Worm (Caenorhabditis elegans): ENCODE data around the gene Y25C1A.14.

Gene Y25C1A.14

DNA sequence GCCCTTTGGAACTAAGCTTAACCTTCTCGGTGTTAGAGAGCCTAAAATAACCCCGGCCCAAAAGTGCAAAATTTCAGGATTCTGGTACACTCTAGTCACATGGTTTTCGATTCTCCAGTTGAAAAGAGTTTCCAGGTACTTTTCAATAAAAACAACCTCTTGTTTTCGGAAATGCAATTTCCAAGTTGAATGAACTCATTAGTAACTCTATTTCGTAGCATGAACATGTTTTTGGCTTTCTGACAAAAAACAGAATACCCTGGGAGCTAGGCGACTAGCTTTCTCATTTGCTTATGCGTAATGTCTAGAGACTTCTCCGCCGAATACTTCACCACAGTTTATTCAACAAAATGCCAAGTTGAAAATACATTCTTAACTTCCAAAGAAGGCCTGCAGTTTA, 26.4 kb upstream of the Y25C1A.14 start, which contains the start of gene srh-71:
Gene srh-71 (plus strand): TSS at position 301 of the 400 bp plus-strand sequence.
- TF ChIP-seq ceh-36 (tag; optimal IDR thresholded peaks at IDR 0.05) (no peak), hmg-4 (GFP tag; optimal IDR thresholded peaks at IDR 0.05) (no peak), tbx-11 (GFP tag; IDR thresholded peaks at IDR 0.05) (no peak), scrt-1 (GFP tag; IDR thresholded peaks at IDR 0.05) (no peak), tra-4 (tag; optimal IDR thresholded peaks at IDR 0.05) (no peak), ceh-13 (GFP tag; optimal IDR thresholded peaks at IDR 0.05) (no peak), aly-1 (tag; optimal IDR thresholded peaks at IDR 0.05) (no peak), hnd-1 (tag; optimal IDR thresholded peaks at IDR 0.05) (no peak), sea-1 (GFP tag; conservative IDR thresholded peaks at IDR 0.05) (no peak), flt-1 (GFP tag; IDR thresholded peaks at IDR 0.05) (no peak), B0310.2 (tag; optimal IDR thresholded peaks at IDR 0.05) (no peak), ets-7 (tag; optimal IDR thresholded peaks at IDR 0.05) (no peak), F13C5.2 (tag; optimal IDR thresholded peaks at IDR 0.05) (no peak), ama-1 (optimal IDR thresholded peaks at IDR 0.05) (no peak), pes-1 (GFP tag; IDR thresholded peaks at IDR 0.05) (no peak), tbx-37 (GFP tag; conservative IDR thresholded peaks at IDR 0.05) (no peak), hmbx-1 (tag; optimal IDR thresholded peaks at IDR 0.05) (no peak)

DNA sequence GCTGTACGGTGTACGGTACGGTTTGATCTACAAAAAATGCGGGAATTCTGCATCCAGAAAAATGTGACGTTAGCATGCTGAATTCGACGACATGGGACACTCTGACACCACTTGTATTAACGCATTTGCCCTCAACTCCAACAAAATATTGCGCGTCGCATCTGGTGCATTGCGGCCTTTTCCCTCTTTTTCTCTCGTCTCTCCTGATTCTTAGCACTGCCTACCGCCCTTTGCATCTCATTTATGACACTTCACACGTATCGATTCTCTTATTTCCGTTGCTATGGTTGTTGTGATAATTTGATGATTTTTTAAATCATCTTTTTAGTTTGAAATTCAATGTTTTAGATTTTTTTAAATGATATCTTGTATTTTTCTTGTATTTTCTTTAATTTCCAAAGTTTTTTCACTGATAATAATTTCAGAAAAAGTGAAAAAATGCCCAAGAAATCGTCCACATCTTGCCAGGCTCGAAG, 22.2 kb upstream of the Y25C1A.14 start, which contains the start of gene T10D4.6:
Gene T10D4.6 (plus strand): TSS at position 426 of the 476 bp plus-strand sequence.
- TF ChIP-seq aly-1 (tag; optimal IDR thresholded peaks at IDR 0.05) = no peak
- no peak for TF ChIP-seq ets-7 (tag; optimal IDR thresholded peaks at IDR 0.05)

DNA sequence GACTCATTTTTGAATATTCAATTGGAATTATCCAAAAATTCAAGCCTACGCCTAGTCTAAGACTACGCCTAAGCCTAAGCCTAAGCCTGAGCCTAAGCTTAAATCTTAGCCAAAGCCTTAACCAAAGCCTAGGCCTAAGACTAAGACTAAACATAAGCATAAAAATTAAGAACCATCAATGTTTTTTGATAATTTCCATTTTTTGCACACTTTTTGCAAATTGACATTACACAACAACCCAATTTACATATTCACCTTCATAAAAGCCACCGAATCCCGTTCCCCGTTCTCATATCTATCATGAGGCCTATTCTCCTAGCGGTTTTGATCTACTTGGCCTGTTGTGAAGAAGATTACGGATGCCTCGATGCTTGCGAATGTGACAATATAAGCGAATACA, 20.7 kb upstream of the Y25C1A.14 start, which contains the start of gene T10D4.7:
Gene T10D4.7 (plus strand): TSS at position 301 of the 400 bp plus-strand sequence.
- TF ChIP-seq ets-7 (tag; optimal IDR thresholded peaks at IDR 0.05) (no peak), ama-1 (optimal IDR thresholded peaks at IDR 0.05) (no peak), tra-4 (tag; optimal IDR thresholded peaks at IDR 0.05) (no peak), B0310.2 (tag; optimal IDR thresholded peaks at IDR 0.05) (no peak), tbx-11 (GFP tag; IDR thresholded peaks at IDR 0.05) (no peak), ceh-13 (GFP tag; optimal IDR thresholded peaks at IDR 0.05) (no peak), hmg-4 (GFP tag; optimal IDR thresholded peaks at IDR 0.05) (no peak), tbx-37 (GFP tag; conservative IDR thresholded peaks at IDR 0.05) (no peak), sea-1 (GFP tag; conservative IDR thresholded peaks at IDR 0.05) (no peak), F13C5.2 (tag; optimal IDR thresholded peaks at IDR 0.05) (no peak), hmbx-1 (tag; optimal IDR thresholded peaks at IDR 0.05) (no peak), aly-1 (tag; optimal IDR thresholded peaks at IDR 0.05) (no peak), pes-1 (GFP tag; IDR thresholded peaks at IDR 0.05) (no peak), hnd-1 (tag; optimal IDR thresholded peaks at IDR 0.05) (no peak), flt-1 (GFP tag; IDR thresholded peaks at IDR 0.05) (no peak), scrt-1 (GFP tag; IDR thresholded peaks at IDR 0.05) (no peak), ceh-36 (tag; optimal IDR thresholded peaks at IDR 0.05) (no peak)

DNA sequence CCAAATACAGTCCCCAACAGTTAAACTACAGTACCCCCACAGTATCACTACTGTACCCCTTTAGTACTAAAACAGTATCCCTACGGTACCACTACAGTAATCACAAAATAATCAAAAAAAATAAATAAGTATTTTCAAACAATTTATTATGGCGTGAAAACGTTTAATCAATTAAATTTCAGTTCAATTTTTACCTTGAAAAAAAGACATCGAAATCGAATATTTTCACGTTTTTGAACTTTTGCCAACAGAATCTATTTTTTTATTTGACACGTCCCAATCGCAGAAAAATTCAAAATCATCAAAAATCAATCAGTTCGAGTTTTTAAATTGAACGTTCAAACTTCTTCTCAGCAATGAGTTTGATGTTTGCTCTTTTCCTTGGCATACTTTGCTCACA, 17.2 kb upstream of the Y25C1A.14 start, which contains the start of gene clec-123:
Gene clec-123 (plus strand): TSS at position 301 of the 400 bp plus-strand sequence.
- TF ChIP-seq B0310.2 (tag; optimal IDR thresholded peaks at IDR 0.05) (no peak), ceh-13 (GFP tag; optimal IDR thresholded peaks at IDR 0.05) (no peak)

DNA sequence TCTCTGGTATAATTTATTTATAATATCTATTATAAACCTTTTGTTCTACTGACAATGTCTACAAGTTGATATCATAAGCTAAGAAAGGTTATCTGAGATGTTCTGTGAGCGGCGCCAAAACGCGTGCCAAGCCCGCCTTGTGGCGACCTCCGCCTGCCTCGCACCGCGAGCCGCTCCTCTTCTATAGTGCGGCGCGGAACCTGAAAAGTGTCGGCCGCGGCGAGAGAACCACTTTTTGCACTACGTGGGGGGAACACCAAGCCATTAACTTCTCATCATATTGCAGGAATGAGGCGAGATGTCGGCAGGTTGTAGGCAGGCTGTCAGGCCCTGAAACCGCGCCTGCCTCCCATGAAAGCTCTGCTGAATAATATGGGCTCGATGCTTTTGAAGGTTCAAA, 16.5 kb upstream of the Y25C1A.14 start:
- TF ChIP-seq tra-4 (tag; optimal IDR thresholded peaks at IDR 0.05) (no peak), flt-1 (GFP tag; IDR thresholded peaks at IDR 0.05) (no peak), tbx-37 (GFP tag; conservative IDR thresholded peaks at IDR 0.05) (no peak), scrt-1 (GFP tag; IDR thresholded peaks at IDR 0.05) (no peak), hmbx-1 (tag; optimal IDR thresholded peaks at IDR 0.05) (no peak), hnd-1 (tag; optimal IDR thresholded peaks at IDR 0.05) (no peak), aly-1 (tag; optimal IDR thresholded peaks at IDR 0.05) (no peak), hmg-4 (GFP tag; optimal IDR thresholded peaks at IDR 0.05) (no peak), B0310.2 (tag; optimal IDR thresholded peaks at IDR 0.05) (no peak), ceh-13 (GFP tag; optimal IDR thresholded peaks at IDR 0.05) (no peak), ets-7 (tag; optimal IDR thresholded peaks at IDR 0.05) (no peak), F13C5.2 (tag; optimal IDR thresholded peaks at IDR 0.05) (no peak), ceh-36 (tag; optimal IDR thresholded peaks at IDR 0.05) (no peak), sea-1 (GFP tag; conservative IDR thresholded peaks at IDR 0.05) (no peak), pes-1 (GFP tag; IDR thresholded peaks at IDR 0.05) (no peak), ama-1 (optimal IDR thresholded peaks at IDR 0.05) (no peak), tbx-11 (GFP tag; IDR thresholded peaks at IDR 0.05) (no peak)

DNA sequence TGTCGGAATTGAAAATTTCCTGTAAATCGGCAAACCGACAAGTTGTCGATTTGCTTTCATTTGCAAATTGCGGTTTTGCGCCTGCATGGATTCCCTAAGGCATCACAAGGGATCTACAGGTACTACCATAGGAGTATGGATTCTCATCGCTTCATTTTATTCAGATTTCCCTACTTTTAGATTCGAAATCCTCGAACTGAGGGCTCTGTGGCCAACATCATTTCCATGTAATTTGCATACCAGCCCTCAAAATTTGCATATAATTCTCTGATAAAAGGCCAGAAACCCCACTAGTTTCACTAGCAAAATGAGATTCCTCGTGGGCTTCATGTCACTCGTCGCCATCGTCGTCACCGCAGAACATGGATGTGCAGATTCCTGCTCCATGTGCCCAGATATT, 15.6 kb upstream of the Y25C1A.14 start, which contains the start of gene Y25C1A.2:
Gene Y25C1A.2 (plus strand): TSS at position 301 of the 400 bp plus-strand sequence.
- no peak for TF ChIP-seq B0310.2 (tag; optimal IDR thresholded peaks at IDR 0.05)
- no peak for TF ChIP-seq ets-7 (tag; optimal IDR thresholded peaks at IDR 0.05)
- TF ChIP-seq pes-1 (GFP tag; IDR thresholded peaks at IDR 0.05) = no peak
- no peak for TF ChIP-seq ama-1 (optimal IDR thresholded peaks at IDR 0.05)
- TF ChIP-seq ceh-13 (GFP tag; optimal IDR thresholded peaks at IDR 0.05) = no peak

DNA sequence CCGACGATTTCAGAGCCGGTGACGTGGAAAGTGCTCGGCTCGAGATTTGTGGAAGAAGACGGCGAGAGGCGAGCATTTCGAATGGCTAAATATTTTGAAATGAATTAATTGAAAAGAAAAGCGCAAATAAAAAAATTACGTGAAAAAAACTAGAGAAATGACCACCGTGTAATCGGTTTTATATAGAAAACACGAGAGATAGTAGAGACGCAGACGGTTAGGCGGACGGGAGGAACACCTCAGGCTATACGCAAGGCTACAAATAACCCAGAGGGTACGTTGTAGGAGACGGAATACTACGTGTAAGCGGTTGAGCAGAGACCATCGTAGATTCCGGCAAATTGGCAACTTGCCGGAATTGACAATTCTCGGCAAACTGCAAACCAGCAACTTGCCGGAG, 14.4 kb upstream of the Y25C1A.14 start, which contains the start of gene Y25C1A.13:
Gene Y25C1A.13 (minus strand): TSS at position 101 of the 400 bp plus-strand sequence.
- TF ChIP-seq tbx-37 (GFP tag; conservative IDR thresholded peaks at IDR 0.05) (no peak), hmbx-1 (tag; optimal IDR thresholded peaks at IDR 0.05) (no peak), flt-1 (GFP tag; IDR thresholded peaks at IDR 0.05) (no peak), ets-7 (tag; optimal IDR thresholded peaks at IDR 0.05) (no peak), ceh-13 (GFP tag; optimal IDR thresholded peaks at IDR 0.05) (no peak), sea-1 (GFP tag; conservative IDR thresholded peaks at IDR 0.05) (no peak), tra-4 (tag; optimal IDR thresholded peaks at IDR 0.05) (no peak), hmg-4 (GFP tag; optimal IDR thresholded peaks at IDR 0.05) (no peak), tbx-11 (GFP tag; IDR thresholded peaks at IDR 0.05) (no peak), ceh-36 (tag; optimal IDR thresholded peaks at IDR 0.05) (no peak), ama-1 (optimal IDR thresholded peaks at IDR 0.05) (no peak), scrt-1 (GFP tag; IDR thresholded peaks at IDR 0.05) (no peak), pes-1 (GFP tag; IDR thresholded peaks at IDR 0.05) (no peak), B0310.2 (tag; optimal IDR thresholded peaks at IDR 0.05) (no peak), aly-1 (tag; optimal IDR thresholded peaks at IDR 0.05) (no peak), hnd-1 (tag; optimal IDR thresholded peaks at IDR 0.05) (no peak), F13C5.2 (tag; optimal IDR thresholded peaks at IDR 0.05) (no peak)
